Fruit fly (Drosophila melanogaster) Kc167 (cell line): ENCODE measurements around the gene vsg.

Experiments used
- Myc ChIP-seq: fragments of >200 bp; optimal IDR thresholded peaks from 2 replicates; lab custom pipeline; 2017; ENCODE audit warnings: missing external identifiers
- h ChIP-seq: fragments of >200 bp; optimal IDR thresholded peaks from 3 replicates; lab custom pipeline; 2018; ENCODE audit warnings: missing external identifiers
- insv ChIP-seq: fragments of >200 bp; optimal IDR thresholded peaks from 3 replicates; lab custom pipeline; 2018; ENCODE audit warnings: missing external identifiers
- psq ChIP-seq: fragments of >200 bp; optimal IDR thresholded peaks from 2 replicates; lab custom pipeline; 2017; ENCODE audit warnings: missing external identifiers

- TF ChIP-seq Myc (lab: Kevin White, UChicago) (no peak), psq (lab: Kevin White, UChicago) (no peak), h (lab: Kevin White, UChicago) (no peak), insv (lab: Kevin White, UChicago) (no peak)
Observed at dm6 chr3L:9718929-9719328, 4.8 kb downstream of the vsg start, which contains the start of the genes CG18178 and CG14174.
